Worm (Caenorhabditis elegans): ENCODE data around the gene F09E5.14.

The F09E5.14 gene

DNA sequence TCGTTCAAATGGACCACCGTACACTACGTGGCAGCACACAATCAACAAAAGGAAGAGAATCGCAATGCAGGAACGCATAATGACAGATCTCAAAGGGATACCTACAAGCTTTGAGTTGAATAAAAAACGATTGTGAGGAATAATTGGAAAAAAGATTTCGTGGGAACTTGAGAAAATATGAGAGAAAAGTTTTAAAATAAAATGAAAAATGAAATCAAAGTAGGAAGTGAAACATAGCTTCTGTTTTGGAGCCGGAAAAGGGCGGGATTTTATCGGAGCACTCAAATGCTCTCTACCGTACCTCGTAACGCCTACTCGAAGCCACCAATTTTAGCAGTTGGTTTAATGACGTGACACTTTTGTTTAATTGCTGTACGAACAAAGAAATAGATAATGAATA lies at the start of gene F09E5.14:
F09E5.14 (minus strand) TSS at position 101 of the 400 bp plus-strand sequence.
- TF ChIP-seq him-1 (tag; optimal IDR thresholded peaks at IDR 0.05) (no peak), W03F9.2 (tag; optimal IDR thresholded peaks at IDR 0.05) (no peak), dao-5 (tag; optimal IDR thresholded peaks at IDR 0.05) (no peak)

ce11 chrII:5393090-5393489 lies 48.4 kb upstream of the F09E5.14 start, which contains the start of gene brap-2:
Gene brap-2, minus strand, starts transcription at chrII:5393190.
- TF ChIP-seq W03F9.2 (tag; optimal IDR thresholded peaks at IDR 0.05) = no peak
- TF ChIP-seq dao-5 (tag; optimal IDR thresholded peaks at IDR 0.05) = no peak

DNA sequence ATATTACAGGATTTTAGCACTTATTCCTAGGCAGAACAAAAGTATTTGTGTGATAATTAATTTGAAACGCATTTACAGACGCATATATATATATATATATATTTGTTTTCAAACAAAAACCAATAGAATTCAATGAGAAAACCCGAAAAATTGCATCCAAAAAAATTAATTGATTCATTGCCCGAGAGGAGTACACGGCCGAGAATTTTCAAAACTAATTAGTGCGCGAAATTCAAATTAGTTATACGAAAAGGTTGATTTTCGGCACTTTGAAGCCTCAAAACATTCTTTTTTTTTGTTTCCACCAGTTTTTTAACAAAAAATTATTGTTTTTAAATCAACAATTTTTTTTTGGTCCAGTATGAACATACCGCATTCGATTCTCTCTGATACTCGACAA lies 46.8 kb upstream of the F09E5.14 start:
- TF ChIP-seq dao-5 (tag; optimal IDR thresholded peaks at IDR 0.05) (no peak), him-1 (tag; optimal IDR thresholded peaks at IDR 0.05) (no peak)

DNA sequence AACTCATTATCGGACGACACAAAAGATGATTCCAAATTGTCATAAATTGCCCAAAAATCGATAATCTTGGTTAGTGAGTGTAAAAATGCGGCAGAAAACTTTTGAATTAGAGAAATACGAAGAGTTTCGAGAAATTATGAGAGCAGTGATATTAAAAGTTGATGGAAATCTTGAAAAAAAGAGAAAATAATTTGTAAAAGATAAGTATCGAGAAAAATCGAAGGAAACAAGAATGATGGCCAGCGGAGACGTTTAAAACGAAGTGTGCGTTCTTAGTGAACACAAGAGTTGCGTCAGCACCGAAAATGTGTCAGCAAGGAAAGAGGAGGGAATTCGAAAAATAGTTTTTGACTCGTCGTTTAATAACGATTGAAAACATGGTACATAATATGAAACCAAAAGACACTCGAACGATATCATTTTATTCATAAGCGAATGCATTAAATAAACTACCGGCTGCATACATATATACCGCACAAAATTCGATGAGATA lies 45.2 kb upstream of the F09E5.14 start, which contains the start of gene ndx-6:
ndx-6 (minus strand) TSS at position 51 of the 493 bp plus-strand sequence.
- TF ChIP-seq him-1 (tag; optimal IDR thresholded peaks at IDR 0.05) = peak; percentile 24
- peak; percentile 72 for TF ChIP-seq W03F9.2 (tag; optimal IDR thresholded peaks at IDR 0.05)
- no peak for TF ChIP-seq dao-5 (tag; optimal IDR thresholded peaks at IDR 0.05)

DNA sequence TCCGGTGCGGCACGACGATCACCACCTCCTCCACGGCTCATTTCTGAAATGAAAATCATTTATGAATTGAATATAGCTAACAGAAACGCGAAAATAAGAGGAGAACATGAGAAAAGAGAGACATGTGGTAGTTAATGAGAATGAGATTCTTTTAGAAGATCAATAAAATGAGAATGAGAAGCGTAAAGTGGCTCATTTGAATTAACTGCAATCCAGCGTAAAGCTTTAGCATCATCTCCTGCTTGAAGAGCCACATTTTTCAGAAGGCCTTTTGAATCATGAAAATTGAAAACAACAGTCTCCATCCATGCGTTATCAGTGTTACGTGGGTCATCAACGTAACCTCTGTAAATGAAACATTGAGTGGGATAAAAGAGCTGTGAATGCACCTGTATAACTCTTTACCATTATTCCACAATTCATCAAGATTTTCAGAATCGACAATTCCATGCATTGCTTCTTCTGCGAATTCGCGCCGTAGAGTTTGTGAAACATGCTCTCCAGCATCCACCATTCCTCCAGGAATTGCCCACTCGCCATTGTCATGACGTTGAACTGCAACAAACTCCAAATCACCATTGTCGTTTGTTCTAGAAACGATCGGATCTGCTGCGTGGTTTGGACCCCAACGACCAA lies 44.2 kb upstream of the F09E5.14 start, which contains the start of gene rsp-4:
rsp-4 (minus strand) TSS at position 51 of the 636 bp plus-strand sequence.
- TF ChIP-seq dao-5 (tag; optimal IDR thresholded peaks at IDR 0.05) (no peak), him-1 (tag; optimal IDR thresholded peaks at IDR 0.05) (no peak), W03F9.2 (tag; optimal IDR thresholded peaks at IDR 0.05) (no peak)

ce11 chrII:5387217-5387616 lies 42.5 kb upstream of the F09E5.14 start, which contains the start of gene ccpp-6:
Gene ccpp-6, minus strand, starts transcription at chrII:5387317.
- TF ChIP-seq dao-5 (tag; optimal IDR thresholded peaks at IDR 0.05) = no peak
- no peak for TF ChIP-seq W03F9.2 (tag; optimal IDR thresholded peaks at IDR 0.05)

ce11 chrII:5384282-5384681 lies 39.6 kb upstream of the F09E5.14 start:
- TF ChIP-seq him-1 (tag; optimal IDR thresholded peaks at IDR 0.05) = no peak
- TF ChIP-seq dao-5 (tag; optimal IDR thresholded peaks at IDR 0.05) = no peak
- TF ChIP-seq W03F9.2 (tag; optimal IDR thresholded peaks at IDR 0.05) = no peak

DNA sequence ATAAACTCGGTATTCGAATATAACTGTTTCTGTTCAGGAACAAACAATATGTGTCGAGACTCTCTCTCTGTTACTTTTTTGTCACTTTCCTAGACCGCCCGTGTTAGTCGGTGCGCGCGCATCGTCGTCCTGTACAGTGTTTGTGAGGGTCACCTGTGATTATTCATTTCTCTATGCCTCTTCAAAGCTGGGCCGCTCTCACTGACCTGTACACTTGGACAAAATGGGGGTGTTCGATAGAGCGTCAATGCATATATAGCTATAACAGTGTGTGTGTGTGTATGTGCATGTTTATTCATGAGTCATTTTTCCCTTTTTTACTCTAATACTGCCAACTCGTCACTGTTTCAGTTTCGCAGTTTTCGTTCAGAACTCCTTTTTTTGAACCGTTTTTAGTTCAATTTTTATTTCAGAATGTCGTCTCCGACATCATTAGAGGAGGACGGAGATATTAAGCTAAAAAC lies 35.0 kb upstream of the F09E5.14 start, which contains the start of gene pkc-3:
pkc-3 (plus strand) TSS at position 414 of the 464 bp plus-strand sequence.
- TF ChIP-seq him-1 (tag; optimal IDR thresholded peaks at IDR 0.05) = no peak
- TF ChIP-seq dao-5 (tag; optimal IDR thresholded peaks at IDR 0.05) = no peak
- TF ChIP-seq W03F9.2 (tag; optimal IDR thresholded peaks at IDR 0.05) = no peak

- TF ChIP-seq dao-5 (tag; optimal IDR thresholded peaks at IDR 0.05) (no peak), W03F9.2 (tag; optimal IDR thresholded peaks at IDR 0.05) (no peak), him-1 (tag; optimal IDR thresholded peaks at IDR 0.05) (no peak)
Observed at ce11 chrII:5378239-5378521, 33.5 kb upstream of the F09E5.14 start.

DNA sequence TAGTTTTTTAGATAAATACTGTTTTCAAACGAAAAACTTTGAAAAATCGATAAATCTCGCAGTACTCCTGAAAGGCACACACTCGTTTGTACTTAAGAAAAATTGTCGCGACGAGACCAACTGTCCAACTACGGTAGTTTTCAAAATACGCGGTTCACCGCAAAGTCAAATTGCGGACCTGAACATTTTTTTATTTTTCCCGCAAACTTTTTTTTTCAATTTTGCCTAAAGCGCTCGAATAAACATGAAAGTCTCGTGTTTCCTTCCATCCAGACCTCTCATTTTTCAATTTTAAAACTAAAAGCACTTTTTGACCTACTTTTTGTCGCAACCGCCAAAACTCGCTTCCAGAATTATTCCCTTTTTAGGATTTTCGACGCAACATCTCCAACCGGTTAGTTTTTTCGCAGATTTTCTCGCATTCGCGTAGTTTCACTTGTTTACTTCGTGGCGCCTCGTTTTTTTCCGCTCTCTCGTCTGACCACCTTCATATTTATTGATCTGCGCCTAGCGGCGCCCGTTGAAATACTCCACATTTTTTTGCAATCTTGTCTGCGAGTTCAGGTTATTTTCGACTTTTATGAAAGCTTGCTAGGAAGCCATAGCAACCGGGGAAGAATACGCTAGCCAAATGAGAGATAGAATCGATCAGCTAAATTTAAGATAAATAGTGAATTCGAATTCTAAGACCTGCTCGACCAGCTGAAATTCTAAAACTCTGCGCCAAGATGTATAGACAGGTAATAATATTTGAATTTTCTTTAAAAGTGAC lies 33.0 kb upstream of the F09E5.14 start, which contains the start of gene prdx-2:
prdx-2 (plus strand) TSS at position 729 of the 772 bp plus-strand sequence.
- TF ChIP-seq W03F9.2 (tag; optimal IDR thresholded peaks at IDR 0.05) (no peak), dao-5 (tag; optimal IDR thresholded peaks at IDR 0.05) (no peak), him-1 (tag; optimal IDR thresholded peaks at IDR 0.05) (no peak)

DNA sequence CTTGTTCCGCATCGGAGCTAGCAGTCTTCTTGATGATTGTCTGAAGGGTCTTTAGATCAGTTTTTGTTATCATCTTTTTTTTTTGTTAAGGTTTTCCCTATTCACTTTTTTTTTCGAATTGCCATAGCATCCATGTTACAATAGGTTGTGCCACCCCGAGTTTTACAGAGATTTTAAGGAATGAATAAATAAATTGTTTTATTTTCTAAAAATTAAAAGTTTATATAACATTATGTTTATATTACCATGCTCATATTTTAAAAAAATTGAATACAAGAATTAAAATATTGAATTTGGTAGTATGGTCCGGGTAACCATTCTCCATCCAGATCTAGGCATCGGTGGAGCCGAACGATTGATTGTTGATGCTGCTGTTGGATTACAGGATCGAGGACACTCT lies 30.3 kb upstream of the F09E5.14 start, which contains the start of gene algn-2:
algn-2 (plus strand) TSS at position 301 of the 400 bp plus-strand sequence.
- no peak for TF ChIP-seq W03F9.2 (tag; optimal IDR thresholded peaks at IDR 0.05)
- TF ChIP-seq him-1 (tag; optimal IDR thresholded peaks at IDR 0.05) = no peak
- TF ChIP-seq dao-5 (tag; optimal IDR thresholded peaks at IDR 0.05) = no peak

DNA sequence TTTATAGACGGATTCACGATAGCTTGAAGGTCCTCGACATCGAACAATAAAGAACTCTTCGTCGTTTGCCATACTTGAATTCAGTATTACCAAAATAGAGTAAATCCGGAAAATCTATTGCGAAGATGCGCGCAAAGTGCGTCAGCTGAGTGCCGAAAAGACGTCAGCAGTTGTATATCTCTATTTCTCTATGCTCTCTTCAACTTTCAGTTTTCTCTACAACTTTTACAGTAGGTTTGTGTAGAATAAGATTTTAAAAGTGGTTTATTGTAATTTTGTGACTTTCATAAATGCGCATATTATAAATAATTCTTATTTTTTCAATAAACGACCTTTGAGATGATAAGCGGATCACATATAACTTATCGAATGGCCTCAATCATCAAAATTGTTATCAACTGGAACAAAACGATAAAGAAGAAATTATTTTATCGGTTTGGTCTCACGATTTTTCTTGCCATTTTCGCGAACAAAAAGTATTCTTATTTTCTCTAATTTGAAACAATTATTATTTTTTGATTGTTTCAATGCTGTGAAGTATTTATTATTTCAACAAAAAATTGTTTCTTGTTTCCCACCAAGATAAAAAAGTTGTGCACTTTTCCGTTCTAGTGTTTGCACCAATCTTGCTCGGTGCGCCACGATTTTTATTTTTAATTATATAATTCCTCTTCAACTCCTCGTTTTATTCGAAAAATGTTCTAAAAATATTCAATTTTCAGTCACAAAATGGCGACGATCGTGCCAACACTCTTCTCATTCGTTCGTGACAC lies 28.8 kb upstream of the F09E5.14 start, which contains the start of the genes agt-2 and F09E5.3:
agt-2 (minus strand) TSS at position 553 of the 773 bp plus-strand sequence.
F09E5.3 (plus strand) TSS at position 723 of the 773 bp plus-strand sequence.
- peak; percentile 89 for TF ChIP-seq W03F9.2 (tag; optimal IDR thresholded peaks at IDR 0.05)
- TF ChIP-seq him-1 (tag; optimal IDR thresholded peaks at IDR 0.05) = no peak

DNA sequence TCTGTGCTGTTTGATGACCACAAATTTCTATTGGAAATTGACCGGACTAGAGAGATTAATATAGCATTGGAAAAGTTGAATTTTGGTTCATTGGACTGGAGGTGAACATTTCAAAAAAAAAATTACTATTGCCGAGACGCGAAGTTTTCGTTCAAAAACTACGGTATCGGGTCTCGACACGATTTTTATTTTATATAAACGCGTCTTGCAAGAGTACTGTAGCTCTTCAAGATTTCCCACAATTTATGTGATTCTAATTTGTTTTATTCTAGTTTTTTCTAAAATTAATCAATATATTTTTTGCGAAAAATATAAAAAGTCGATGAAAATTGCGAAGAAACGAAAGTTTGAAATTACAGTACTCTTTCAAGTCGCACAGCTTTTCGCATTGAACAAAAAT lies 26.0 kb upstream of the F09E5.14 start, which contains the start of gene F09E5.12:
F09E5.12 (minus strand) TSS at position 101 of the 400 bp plus-strand sequence.
- TF ChIP-seq dao-5 (tag; optimal IDR thresholded peaks at IDR 0.05) (no peak), him-1 (tag; optimal IDR thresholded peaks at IDR 0.05) (no peak), W03F9.2 (tag; optimal IDR thresholded peaks at IDR 0.05) (no peak)
